Worm (Caenorhabditis elegans): ENCODE results near the gene pitr-4.

ce11 chrV:9689364-9689763 is 27.9 kb upstream of the pitr-4 start:
- TF ChIP-seq mep-1 (tag; optimal IDR thresholded peaks at IDR 0.05) (no peak), elt-1 (tag; optimal IDR thresholded peaks at IDR 0.05; ENCODE audit: borderline replicate concordance, insufficient read depth) (no peak), pha-4 (tag; optimal IDR thresholded peaks at IDR 0.05) (no peak), lsy-2 (tag; optimal IDR thresholded peaks at IDR 0.05) (no peak), unc-62 (GFP tag; optimal IDR thresholded peaks at IDR 0.05) (no peak), mab-5 (tag; optimal IDR thresholded peaks at IDR 0.05) (no peak), unc-39 (tag; optimal IDR thresholded peaks at IDR 0.05) (no peak), nhr-28 (tag; optimal IDR thresholded peaks at IDR 0.05) (no peak), nhr-237 (tag; optimal IDR thresholded peaks at IDR 0.05) (no peak)
